Fruit fly (Drosophila melanogaster): ENCODE results near the gene Ir85a.

Gene Ir85a

dm6 chr3R:8819551-8820057 lies 25.1 kb downstream of the Ir85a start (continued):
- TF ChIP-seq pan (optimal IDR thresholded peaks at IDR 0.05) (no peak), pan (GFP tag; optimal IDR thresholded peaks at IDR 0.05 in 1 of 2, IDR thresholded peaks at IDR 0.05 in 1 of 2) (no peak), CG8290 (GFP tag; optimal IDR thresholded peaks at IDR 0.05) (no peak), CG8290 (tag; optimal IDR thresholded peaks at IDR 0.05) (peak in 1 of 2 experiments; percentile 81), CG6654 (GFP tag; optimal IDR thresholded peaks at IDR 0.05) (no peak), CG12391 (tag; optimal IDR thresholded peaks at IDR 0.05) (no peak), sima (GFP tag; optimal IDR thresholded peaks at IDR 0.05) (no peak), Atf3 (GFP tag; optimal IDR thresholded peaks at IDR 0.05) (no peak), NFAT (GFP tag; IDR thresholded peaks at IDR 0.05) (no peak; the same call in 1 of the 2 replicates), maf-S (GFP tag; optimal IDR thresholded peaks at IDR 0.05) (peak; percentile 28), Ets97D (GFP tag; optimal IDR thresholded peaks at IDR 0.05) (no peak), CG3726 (GFP tag; IDR thresholded peaks at IDR 0.05) (no peak), sug (tag; optimal IDR thresholded peaks at IDR 0.05) (peak; percentile 24), sqz (GFP tag; optimal IDR thresholded peaks at IDR 0.05) (peak; percentile 55), dmrt99B (tag; optimal IDR thresholded peaks at IDR 0.05) (no peak), ttk (GFP tag; IDR thresholded peaks at IDR 0.05) (no peak), CG10321 (GFP tag; IDR thresholded peaks at IDR 0.05) (no peak), CG11504 (tag; optimal IDR thresholded peaks at IDR 0.05) (peak; percentile 9), gfzf (GFP tag; optimal IDR thresholded peaks at IDR 0.05) (no peak), CG7372 (GFP tag; IDR thresholded peaks at IDR 0.05) (no peak), CG3065 (GFP tag; optimal IDR thresholded peaks at IDR 0.05) (no peak), NK7.1 (GFP tag; optimal IDR thresholded peaks at IDR 0.05) (peak; percentile 16), pb (GFP tag; optimal IDR thresholded peaks at IDR 0.05) (peak; percentile 31), ro (GFP tag; IDR thresholded peaks at IDR 0.05) (no peak), Nf-YB (GFP tag; optimal IDR thresholded peaks at IDR 0.05) (no peak), chn (GFP tag; optimal IDR thresholded peaks at IDR 0.05) (no peak), CG9932 (GFP tag; IDR thresholded peaks at IDR 0.05) (peak; percentile 32; the same call in 1 of the 2 replicates), CG30403 (GFP tag; optimal IDR thresholded peaks at IDR 0.05) (no peak), CG34224 (GFP tag; IDR thresholded peaks at IDR 0.05; ENCODE audit: partially characterized antibody) (no peak), Atf-2 (GFP tag; optimal IDR thresholded peaks at IDR 0.05) (peak; percentile 43), odd (GFP tag; optimal IDR thresholded peaks at IDR 0.05) (no peak), so (GFP tag; IDR thresholded peaks at IDR 0.05) (peak; percentile 51; the same call in 1 of the 3 replicates), sd (tag; optimal IDR thresholded peaks at IDR 0.05) (peak; percentile 66), CG17568 (GFP tag; optimal IDR thresholded peaks at IDR 0.05) (no peak), CG7786 (GFP tag; optimal IDR thresholded peaks at IDR 0.05) (no peak), Blimp-1 (GFP tag; optimal IDR thresholded peaks at IDR 0.05) (no peak), slbo (GFP tag; IDR thresholded peaks at IDR 0.05) (no peak; the same call in 1 of the 2 replicates), Trl (optimal IDR thresholded peaks at IDR 0.05) (no peak), Trl (GFP tag; optimal IDR thresholded peaks at IDR 0.05) (no peak), CG6272 (GFP tag; IDR thresholded peaks at IDR 0.05) (no peak), HLH4C (GFP tag; IDR thresholded peaks at IDR 0.05; ENCODE audit: partially characterized antibody) (no peak), Antp (GFP tag; optimal IDR thresholded peaks at IDR 0.05) (no peak), CG1233 (GFP tag; optimal IDR thresholded peaks at IDR 0.05) (peak; percentile 18), amos (GFP tag; IDR thresholded peaks at IDR 0.05; ENCODE audit: partially characterized antibody) (no peak; the same call in 1 of the 2 replicates), CG17802 (tag; optimal IDR thresholded peaks at IDR 0.05) (no peak), Sin3A (optimal IDR thresholded peaks at IDR 0.05) (no peak), bigmax (GFP tag; optimal IDR thresholded peaks at IDR 0.05) (no peak), MTF-1 (GFP tag; optimal IDR thresholded peaks at IDR 0.05; ENCODE audit: borderline replicate concordance) (peak; percentile 2), phol (tag; optimal IDR thresholded peaks at IDR 0.05) (no peak), shn (GFP tag; optimal IDR thresholded peaks at IDR 0.05) (no peak), CG2889 (GFP tag; IDR thresholded peaks at IDR 0.05) (no peak), Dad (GFP tag; optimal IDR thresholded peaks at IDR 0.05) (peak; percentile 36)

All from whole organism, embryonic.